Worm (Caenorhabditis elegans) whole organism, early embryonic: Measurements from ENCODE around the gene igcm-1.

Experiments
- F13C5.2 ChIP-seq: sonication (generic microtip); optimal IDR thresholded peaks from 2 replicates; lab custom pipeline; 2017; ENCODE audit warnings: mild to moderate bottlenecking, missing genetic modification characterization, inconsistent platforms, missing compliant biosample characterization
- aly-1 ChIP-seq: sonication (generic microtip); optimal IDR thresholded peaks from 2 replicates; lab custom pipeline; 2016; ENCODE audit warnings: missing genetic modification characterization, missing compliant biosample characterization
- ama-1 ChIP-seq: fragments of 150-350 bp; optimal IDR thresholded peaks from 2 replicates; lab custom pipeline; 2014
- ceh-13 ChIP-seq: fragments of 200-800 bp; sonication (Bioruptor generic); optimal IDR thresholded peaks from 2 replicates; lab custom pipeline; 2018; ENCODE audit warnings: mild to moderate bottlenecking, missing genetic modification characterization, missing compliant biosample characterization
- ceh-36 ChIP-seq: sonication (generic microtip); optimal IDR thresholded peaks from 2 replicates; lab custom pipeline; 2016; ENCODE audit warnings: missing genetic modification characterization, inconsistent platforms, missing compliant biosample characterization
- ets-7 ChIP-seq: sonication (generic microtip); optimal IDR thresholded peaks from 2 replicates; lab custom pipeline; 2016; ENCODE audit warnings: missing genotype, missing genetic modification characterization, missing compliant biosample characterization
- flt-1 ChIP-seq: fragments of 200-800 bp; sonication (Bioruptor generic); IDR thresholded peaks from 2 replicates; pipeline ENCODE4 v1.3.6; 2022; ENCODE audit warnings: missing genetic modification characterization, missing compliant biosample characterization
- hmbx-1 ChIP-seq: sonication (generic microtip); optimal IDR thresholded peaks from 2 replicates; lab custom pipeline; 2016; ENCODE audit warnings: mild to moderate bottlenecking, missing genetic modification characterization, missing compliant biosample characterization
- scrt-1 ChIP-seq: fragments of 200-800 bp; sonication (Bioruptor generic); IDR thresholded peaks from 2 replicates; pipeline ENCODE4 v1.3.6; 2022; ENCODE audit warnings: missing genetic modification characterization, missing compliant biosample characterization
- tbx-11 ChIP-seq: fragments of 200-800 bp; sonication (Bioruptor generic); IDR thresholded peaks from 2 replicates; pipeline ENCODE4 v1.3.6; 2022; ENCODE audit warnings: missing genetic modification characterization, missing compliant biosample characterization
- tbx-37 ChIP-seq: fragments of 200-800 bp; sonication (Bioruptor generic); conservative IDR thresholded peaks from 2 replicates; pipeline ENCODE4 v1.3.6; 2022; ENCODE audit warnings: missing genetic modification reagents, missing genetic modification characterization, missing compliant biosample characterization
- tra-4 ChIP-seq: sonication (generic microtip); optimal IDR thresholded peaks from 2 replicates; lab custom pipeline; 2017; ENCODE audit warnings: missing genetic modification characterization, missing compliant biosample characterization

DNA sequence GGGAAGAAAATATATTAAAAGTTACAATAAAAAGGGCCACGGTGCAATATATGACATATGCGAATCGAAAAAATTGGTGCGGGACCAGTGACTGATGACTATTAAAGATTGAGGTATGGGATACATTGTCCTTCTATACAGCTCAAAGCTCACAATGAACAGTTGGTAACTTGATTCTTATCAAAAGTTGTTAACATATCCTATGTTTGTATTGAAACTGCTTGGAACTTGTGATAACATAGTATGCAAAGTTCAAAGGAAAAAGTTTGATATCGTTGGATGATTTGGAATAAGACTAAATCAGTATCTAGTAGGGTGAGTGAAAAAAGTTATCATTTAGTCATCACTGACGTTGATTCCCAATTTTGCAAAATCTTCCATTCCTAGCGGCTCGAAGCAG is 33.3 kb downstream of the igcm-1 start:
- TF ChIP-seq ama-1 (no peak), aly-1 (no peak), tbx-37 (GFP tag; lab: Robert Waterston, UW) (no peak), ets-7 (no peak), tbx-11 (GFP tag; lab: Robert Waterston, UW) (no peak), F13C5.2 (no peak), flt-1 (no peak), tra-4 (tag; lab: Kevin White, UChicago) (no peak), ceh-13 (GFP tag; lab: Kevin White, UChicago) (no peak), hmbx-1 (no peak), ceh-36 (tag; lab: Kevin White, UChicago) (no peak), scrt-1 (GFP tag; lab: Robert Waterston, UW) (no peak)
